Fruit fly (Drosophila melanogaster): ENCODE results near the gene tal-AA.

The tal-AA gene

dm6 chr3R:13833515-13833914 lies 20.6 kb downstream of the tal-AA start (continued):
- TF ChIP-seq gcm (GFP tag; optimal IDR thresholded peaks at IDR 0.05), result no peak
- TF ChIP-seq CG7271 (tag; optimal IDR thresholded peaks at IDR 0.05), result no peak
- no peak for TF ChIP-seq CG3065 (GFP tag; optimal IDR thresholded peaks at IDR 0.05)
- no peak for TF ChIP-seq Bdp1 (GFP tag; optimal IDR thresholded peaks at IDR 0.05)
- TF ChIP-seq ab (GFP tag; optimal IDR thresholded peaks at IDR 0.05), result no peak
- TF ChIP-seq B-H2 (GFP tag; optimal IDR thresholded peaks at IDR 0.05), result no peak
- no peak for TF ChIP-seq Mrtf (GFP tag; IDR thresholded peaks at IDR 0.05)
- TF ChIP-seq CG1602 (GFP tag; optimal IDR thresholded peaks at IDR 0.05), result no peak
- no peak for TF ChIP-seq jumu (GFP tag; optimal IDR thresholded peaks at IDR 0.05)
- TF ChIP-seq PHDP (tag; optimal IDR thresholded peaks at IDR 0.05), result no peak
- no peak for TF ChIP-seq sens (GFP tag)
- TF ChIP-seq Lhr (GFP tag; optimal IDR thresholded peaks at IDR 0.05), result peak; percentile 35
- TF ChIP-seq YL-1 (GFP tag; optimal IDR thresholded peaks at IDR 0.05), result no peak
- TF ChIP-seq nom (GFP tag; optimal IDR thresholded peaks at IDR 0.05), result no peak
- TF ChIP-seq CG13775 (GFP tag; optimal IDR thresholded peaks at IDR 0.05), result no peak
- no peak for TF ChIP-seq CG32532 (GFP tag; IDR thresholded peaks at IDR 0.05)
- TF ChIP-seq danr (GFP tag; IDR thresholded peaks at IDR 0.05), result no peak
- TF ChIP-seq CG1603 (tag; optimal IDR thresholded peaks at IDR 0.05), result no peak
- no peak for TF ChIP-seq vnd (GFP tag; IDR thresholded peaks at IDR 0.05; ENCODE audit: partially characterized antibody)
- TF ChIP-seq CG10209 (GFP tag; optimal IDR thresholded peaks at IDR 0.05), result no peak

- no peak for TF ChIP-seq usp (GFP tag; optimal IDR thresholded peaks at IDR 0.05)
- TF ChIP-seq Opbp (GFP tag; IDR thresholded peaks at IDR 0.05; ENCODE audit: partially characterized antibody), result 0 out of 3 replicates have a peak, but pooled peaks have one; percentile 15
These were observed 21.6 kb downstream of the tal-AA start for dm6 chr3R:13834551-13834950.

- TF ChIP-seq gsb-n (tag; optimal IDR thresholded peaks at IDR 0.05) (no peak), gem (tag; optimal IDR thresholded peaks at IDR 0.05) (no peak), CG2889 (GFP tag; IDR thresholded peaks at IDR 0.05) (no peak), CG18619 (GFP tag; optimal IDR thresholded peaks at IDR 0.05) (no peak), CG6791 (GFP tag; IDR thresholded peaks at IDR 0.05; ENCODE audit: partially characterized antibody) (peak; percentile 59; the same call in 2 of the 3 replicates), CG7987 (GFP tag; optimal IDR thresholded peaks at IDR 0.05) (peak; percentile 62), CG1832 (GFP tag; optimal IDR thresholded peaks at IDR 0.05) (no peak), Hr3 (GFP tag; optimal IDR thresholded peaks at IDR 0.05) (no peak), gro (GFP tag; optimal IDR thresholded peaks at IDR 0.05) (peak; percentile 31), tna (GFP tag; IDR thresholded peaks at IDR 0.05; ENCODE audit: partially characterized antibody) (no peak), CG17568 (GFP tag; optimal IDR thresholded peaks at IDR 0.05) (no peak), Taf1 (GFP tag; IDR thresholded peaks at IDR 0.05) (no peak), ash1 (GFP tag; optimal IDR thresholded peaks at IDR 0.05) (no peak), tx (GFP tag; optimal IDR thresholded peaks at IDR 0.05) (no peak), NK7.1 (GFP tag; optimal IDR thresholded peaks at IDR 0.05) (no peak), prd (optimal IDR thresholded peaks at IDR 0.05) (no peak), prd (GFP tag; IDR thresholded peaks at IDR 0.05) (no peak), NC2β (GFP tag; optimal IDR thresholded peaks at IDR 0.05) (peak; percentile 20), maf-S (GFP tag; optimal IDR thresholded peaks at IDR 0.05) (no peak), Mrtf (GFP tag; IDR thresholded peaks at IDR 0.05) (no peak), CG10366 (GFP tag; IDR thresholded peaks at IDR 0.05) (no peak), Abd-B (GFP tag; optimal IDR thresholded peaks at IDR 0.05) (peak; percentile 33), Lpt (GFP tag; optimal IDR thresholded peaks at IDR 0.05) (no peak), CG4328 (GFP tag; optimal IDR thresholded peaks at IDR 0.05) (no peak), Fer2 (tag; optimal IDR thresholded peaks at IDR 0.05) (no peak), CG10565 (GFP tag; optimal IDR thresholded peaks at IDR 0.05) (no peak), Hr51 (GFP tag; optimal IDR thresholded peaks at IDR 0.05) (no peak), CG15269 (tag; optimal IDR thresholded peaks at IDR 0.05) (no peak), trem (tag; optimal IDR thresholded peaks at IDR 0.05) (peak; percentile 75)
These were observed 24.9 kb downstream of the tal-AA start, which contains the start of gene Nsf2 for dm6 chr3R:13837807-13838206. Nsf2 (minus strand) TSS chr3R:13837991.
